Worm (Caenorhabditis elegans) whole organism, L3 larva: ENCODE data around the gene R07H5.9.

Source experiments
- aly-2 ChIP-seq: fragments of 150-350 bp; optimal IDR thresholded peaks from 2 replicates; lab custom pipeline; 2014; ENCODE audit warnings: missing biosample characterization, missing genetic modification characterization
- ceh-16 ChIP-seq: sonication (generic microtip); optimal IDR thresholded peaks from 2 replicates; lab custom pipeline; 2017; ENCODE audit warnings: missing biosample characterization, missing genetic modification characterization
- ceh-28 ChIP-seq: fragments of 150-350 bp; optimal IDR thresholded peaks from 2 replicates; lab custom pipeline; 2014; ENCODE audit warnings: missing biosample characterization, missing genetic modification reagents, missing genetic modification characterization
- ceh-82 ChIP-seq: fragments of 150-350 bp; optimal IDR thresholded peaks from 2 replicates; lab custom pipeline; 2014; ENCODE audit warnings: missing biosample characterization, missing genetic modification characterization
- ceh-9 ChIP-seq: sonication (generic microtip); optimal IDR thresholded peaks from 2 replicates; lab custom pipeline; 2018; ENCODE audit warnings: missing biosample characterization, missing genetic modification characterization
- egl-27 ChIP-seq: sonication (generic microtip); optimal IDR thresholded peaks from 4 replicates; lab custom pipeline; 2017; ENCODE audit warnings: missing biosample characterization, missing genetic modification reagents, missing genetic modification characterization
- elt-1 ChIP-seq: fragments of 150-350 bp; optimal IDR thresholded peaks from 2 replicates; lab custom pipeline; 2014; ENCODE audit warnings: missing biosample characterization, missing genetic modification characterization
- elt-2 ChIP-seq: sonication (generic microtip); optimal IDR thresholded peaks from 2 replicates; lab custom pipeline; 2016; ENCODE audit warnings: missing genetic modification reagents, mild to moderate bottlenecking, missing genetic modification characterization, missing compliant biosample characterization
- elt-3 ChIP-seq, 3 experiments: fragments of 150-350 bp in 1 of 3; sonication (generic microtip) in 2 of 3; optimal IDR thresholded peaks; 2 replicates in 2 of 3; 4 replicates in 1 of 3; lab custom pipeline; 2014 to 2017; ENCODE audit warnings: missing biosample characterization in 3 of 3, missing genetic modification characterization in 3 of 3
- fkh-10 ChIP-seq: sonication (generic microtip); optimal IDR thresholded peaks from 2 replicates; lab custom pipeline; 2017; ENCODE audit warnings: missing biosample characterization, missing genetic modification reagents, missing genetic modification characterization
- fkh-2 ChIP-seq: fragments of 150-350 bp; optimal IDR thresholded peaks from 2 replicates; lab custom pipeline; 2014; ENCODE audit warnings: missing biosample characterization, missing genetic modification reagents, missing genetic modification characterization
- fos-1 ChIP-seq: fragments of 150-350 bp; optimal IDR thresholded peaks from 2 replicates; lab custom pipeline; 2014; ENCODE audit warnings: missing biosample characterization, missing genetic modification characterization
- hmg-11 ChIP-seq: sonication (generic microtip); optimal IDR thresholded peaks from 2 replicates; lab custom pipeline; 2016; ENCODE audit warnings: missing genetic modification characterization, missing compliant biosample characterization
- jun-1 ChIP-seq: fragments of 150-350 bp; optimal IDR thresholded peaks from 2 replicates; lab custom pipeline; 2014; ENCODE audit warnings: missing biosample characterization, missing genetic modification reagents, missing genetic modification characterization
- lin-15B ChIP-seq: fragments of 150-350 bp; optimal IDR thresholded peaks from 2 replicates; lab custom pipeline; 2014; ENCODE audit warnings: missing biosample characterization, missing genetic modification characterization
- mdl-1 ChIP-seq: fragments of 150-350 bp; optimal IDR thresholded peaks from 2 replicates; lab custom pipeline; 2014; ENCODE audit warnings: missing biosample characterization, missing genetic modification characterization
- mml-1 ChIP-seq: fragments of 150-350 bp; sonication (generic microtip); optimal IDR thresholded peaks from 3 replicates; lab custom pipeline; 2014; ENCODE audit warnings: missing biosample characterization, missing genetic modification characterization
- nfya-1 ChIP-seq: sonication (generic microtip); optimal IDR thresholded peaks from 2 replicates; lab custom pipeline; 2017; ENCODE audit warnings: missing genetic modification characterization, mild to moderate bottlenecking, missing compliant biosample characterization, antibody characterized with exemption, moderate library complexity; ENCODE audit not compliant: insufficient read depth
- nhr-12 ChIP-seq: fragments of 150-350 bp; optimal IDR thresholded peaks from 2 replicates; lab custom pipeline; 2014; ENCODE audit warnings: missing biosample characterization, missing genetic modification characterization
- nhr-23 ChIP-seq: fragments of 150-350 bp; optimal IDR thresholded peaks from 2 replicates; lab custom pipeline; 2014; ENCODE audit warnings: missing biosample characterization, missing genetic modification reagents, missing genetic modification characterization
- nhr-237 ChIP-seq: fragments of 150-350 bp; optimal IDR thresholded peaks from 2 replicates; lab custom pipeline; 2014; ENCODE audit warnings: missing biosample characterization, missing genetic modification characterization
- nhr-25 ChIP-seq: sonication (generic microtip); optimal IDR thresholded peaks from 2 replicates; lab custom pipeline; 2017; ENCODE audit warnings: missing biosample characterization, missing genetic modification characterization
- nhr-43 ChIP-seq: sonication (generic microtip); optimal IDR thresholded peaks from 2 replicates; lab custom pipeline; 2016; ENCODE audit warnings: mild to moderate bottlenecking, missing genetic modification characterization, missing compliant biosample characterization; ENCODE audit not compliant: poor library complexity, severe bottlenecking
- nhr-76 ChIP-seq: fragments of 150-350 bp; sonication (generic microtip); optimal IDR thresholded peaks from 5 replicates; lab custom pipeline; 2014; ENCODE audit warnings: missing biosample characterization, missing genetic modification characterization
- nhr-77 ChIP-seq: fragments of 150-350 bp; optimal IDR thresholded peaks from 2 replicates; lab custom pipeline; 2014; ENCODE audit warnings: missing biosample characterization, missing genetic modification characterization
- pha-4 ChIP-seq: fragments of 150-350 bp; optimal IDR thresholded peaks from 2 replicates; lab custom pipeline; 2014; ENCODE audit warnings: missing biosample characterization, missing genetic modification reagents, missing genetic modification characterization
- pqm-1 ChIP-seq: fragments of 150-350 bp; optimal IDR thresholded peaks from 2 replicates; lab custom pipeline; 2017; ENCODE audit warnings: missing biosample characterization, missing genetic modification characterization, inconsistent platforms
- sea-2 ChIP-seq: fragments of 150-350 bp; sonication (generic microtip); optimal IDR thresholded peaks from 4 replicates; lab custom pipeline; 2014; ENCODE audit warnings: missing biosample characterization, missing genetic modification reagents, missing genetic modification characterization
- skn-1 ChIP-seq: fragments of 150-350 bp; optimal IDR thresholded peaks from 2 replicates; lab custom pipeline; 2014; ENCODE audit warnings: missing biosample characterization, missing genetic modification characterization
- snpc-4 ChIP-seq: fragments of 150-350 bp; optimal IDR thresholded peaks from 2 replicates; lab custom pipeline; 2014; ENCODE audit warnings: missing biosample characterization, missing genetic modification characterization
- unc-39 ChIP-seq: sonication (generic microtip); optimal IDR thresholded peaks from 4 replicates; lab custom pipeline; 2017; ENCODE audit warnings: missing biosample characterization, missing genetic modification characterization
- ztf-11 ChIP-seq: fragments of 150-350 bp; optimal IDR thresholded peaks from 2 replicates; lab custom pipeline; 2014; ENCODE audit warnings: missing biosample characterization, missing genetic modification characterization
- ztf-4 ChIP-seq: fragments of 150-350 bp; optimal IDR thresholded peaks from 2 replicates; lab custom pipeline; 2014; ENCODE audit warnings: missing biosample characterization, missing genetic modification characterization

Gene R07H5.9

DNA sequence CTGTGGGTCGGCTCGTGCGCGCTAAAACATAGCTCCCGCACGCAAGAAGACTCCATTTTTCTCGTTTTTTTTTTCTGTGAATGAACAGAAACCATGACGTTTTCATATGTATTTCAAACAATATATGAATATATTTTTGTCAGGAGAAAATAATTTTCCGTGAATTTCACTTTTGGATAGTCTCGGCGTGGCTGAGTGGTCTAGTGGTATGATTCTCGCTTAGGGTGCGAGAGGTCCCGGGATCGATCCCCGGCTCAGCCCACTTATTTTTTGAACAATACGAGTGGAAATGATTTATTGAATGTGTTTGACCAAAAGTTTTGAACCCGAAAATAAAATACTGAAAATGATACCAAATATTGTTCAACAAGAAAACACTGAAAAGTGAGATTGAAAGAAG is 24.1 kb downstream of the R07H5.9 start:
- TF ChIP-seq egl-27 (tag; lab: Kevin White, UChicago) (no peak), aly-2 (no peak), fos-1 (tag; lab: Kevin White, UChicago) (no peak), lin-15B (no peak), ztf-11 (tag; lab: Kevin White, UChicago) (no peak), sea-2 (GFP tag; lab: Kevin White, UChicago) (no peak), mml-1 (tag; lab: Kevin White, UChicago) (no peak), nhr-43 (tag; lab: Kevin White, UChicago) (no peak), fkh-10 (GFP tag; lab: Kevin White, UChicago) (no peak), ztf-4 (tag; lab: Kevin White, UChicago) (no peak), unc-39 (tag; lab: Kevin White, UChicago) (no peak), nhr-76 (tag; lab: Kevin White, UChicago) (no peak)

ce11 chrIV:11235755-11236154 is 28.5 kb downstream of the R07H5.9 start:
- TF ChIP-seq fkh-10 (GFP tag; lab: Kevin White, UChicago): peak; percentile 3
- TF ChIP-seq nhr-43 (tag; lab: Kevin White, UChicago): no peak
- TF ChIP-seq, all 47 proteins: peak for 1

ce11 chrIV:11241368-11241767 is 34.1 kb downstream of the R07H5.9 start, which contains the start of gene C05C12.6:
TSS of gene C05C12.6 (minus strand) at chrIV:11241468.
- TF ChIP-seq elt-3 (tag; optimal IDR thresholded peaks at IDR 0.05; lab: Kevin White, UChicago) (no peak), snpc-4 (tag; lab: Kevin White, UChicago) (no peak), ceh-82 (tag; lab: Kevin White, UChicago) (no peak), jun-1 (tag; lab: Kevin White, UChicago) (no peak), mml-1 (tag; lab: Kevin White, UChicago) (no peak), elt-1 (tag; lab: Kevin White, UChicago) (no peak), sea-2 (GFP tag; lab: Kevin White, UChicago) (no peak), pqm-1 (no peak), hmg-11 (tag; lab: Kevin White, UChicago) (no peak), nhr-237 (tag; lab: Kevin White, UChicago) (no peak), ceh-9 (tag; lab: Kevin White, UChicago) (no peak)

DNA sequence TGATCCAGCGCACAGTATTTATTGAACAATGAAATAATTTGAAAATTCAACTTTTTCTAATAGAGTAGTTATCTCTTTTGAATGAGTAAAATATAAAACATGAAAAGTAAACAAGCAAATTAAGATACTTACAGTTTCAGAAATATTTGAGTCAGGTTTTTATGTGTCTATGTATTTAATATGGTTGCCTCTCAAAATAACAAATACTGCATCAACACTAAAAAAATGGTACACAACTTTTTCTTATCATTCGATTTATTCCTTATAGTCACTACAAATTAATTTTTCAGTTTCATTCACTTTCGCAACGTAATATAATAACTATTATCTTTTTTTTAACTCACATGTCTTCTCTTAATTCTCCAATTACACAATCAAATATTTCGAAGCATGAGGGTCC is 40.1 kb downstream of the R07H5.9 start:
- no peak for TF ChIP-seq nhr-77 (tag; lab: Kevin White, UChicago)
- no peak for TF ChIP-seq jun-1 (tag; lab: Kevin White, UChicago)
- no peak for TF ChIP-seq fkh-2 (tag; lab: Kevin White, UChicago)
- TF ChIP-seq fos-1 (tag; lab: Kevin White, UChicago): no peak
- peak; percentile 65 for TF ChIP-seq pha-4
- TF ChIP-seq nhr-12 (tag; lab: Kevin White, UChicago): no peak
- TF ChIP-seq pqm-1: peak; percentile 52
- peak; percentile 16 for TF ChIP-seq elt-2 (tag; lab: Kevin White, UChicago)
- TF ChIP-seq ceh-16 (tag; lab: Kevin White, UChicago): no peak
- no peak for TF ChIP-seq elt-3 (tag; optimal IDR thresholded peaks at IDR 0.05; lab: Kevin White, UChicago)

ce11 chrIV:11248031-11248631 is 40.8 kb downstream of the R07H5.9 start, which contains the start of gene C05C12.4:
TSS of gene C05C12.4 (minus strand) at chrIV:11248081.
- TF ChIP-seq skn-1 (tag; lab: Kevin White, UChicago): peak; percentile 49
- TF ChIP-seq nfya-1 (tag; lab: Kevin White, UChicago): no peak
- TF ChIP-seq nhr-23 (tag; lab: Kevin White, UChicago): no peak
- TF ChIP-seq unc-39 (tag; lab: Kevin White, UChicago): no peak
- peak; percentile 44 for TF ChIP-seq pqm-1
- peak; percentile 69 for TF ChIP-seq elt-2 (tag; lab: Kevin White, UChicago)
- no peak for TF ChIP-seq aly-2
- TF ChIP-seq nhr-25 (tag; lab: Kevin White, UChicago): no peak
- TF ChIP-seq mdl-1: no peak
- no peak for TF ChIP-seq ceh-28
